Worm (Caenorhabditis elegans): Measurements from ENCODE around the gene pho-11.

DNA sequence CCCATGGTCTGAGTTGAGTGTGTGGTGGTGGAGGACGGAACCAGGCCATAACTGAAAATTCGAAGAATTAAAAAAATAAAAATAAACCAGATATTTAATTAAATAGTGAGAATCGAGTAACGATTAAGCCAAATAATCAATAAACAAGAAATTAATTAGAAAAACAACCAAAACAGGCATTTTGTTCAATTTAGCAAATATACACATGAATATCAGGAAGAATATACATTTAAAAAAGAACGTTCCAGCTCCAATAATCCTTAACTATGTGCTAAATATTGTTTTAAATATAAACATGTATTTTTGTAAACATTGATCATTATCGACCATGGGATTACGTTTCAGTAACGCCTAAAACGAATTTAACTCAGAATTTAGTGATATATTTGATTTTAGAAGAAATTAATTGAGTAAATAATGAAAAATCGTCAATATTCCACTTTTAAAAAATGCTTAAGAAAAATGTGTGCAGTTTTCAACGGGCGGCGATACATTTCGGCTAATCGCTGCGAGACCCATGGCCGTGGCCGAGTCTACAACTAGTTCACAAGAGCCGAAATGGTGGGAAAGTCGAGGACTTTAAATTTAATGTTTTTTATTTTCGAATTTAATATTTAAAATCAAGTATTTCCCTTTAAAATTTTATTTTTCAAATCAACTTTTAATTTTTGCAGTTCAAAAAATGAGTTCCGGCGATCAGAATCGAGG is 36.5 kb downstream of the pho-11 start, which contains the start of the genes R53.4 and psf-1:
- no peak for TF ChIP-seq ztf-11 (tag; optimal IDR thresholded peaks at IDR 0.05)
- no peak for TF ChIP-seq lin-13 (tag; optimal IDR thresholded peaks at IDR 0.05)
- TF ChIP-seq unc-62 (GFP tag; optimal IDR thresholded peaks at IDR 0.05): no peak
- TF ChIP-seq flh-1 (GFP tag; optimal IDR thresholded peaks at IDR 0.05): no peak
- TF ChIP-seq elt-3 (tag; optimal IDR thresholded peaks at IDR 0.05): no peak

All from whole organism, mixed stage, embryonic.